Worm (Caenorhabditis elegans) whole organism, young adult: Measurements from ENCODE around the gene cec-3.

Experiments
- B0035.1 ChIP-seq: sonication (generic microtip); optimal IDR thresholded peaks from 2 replicates; lab custom pipeline; 2016; ENCODE audit warnings: missing genetic modification characterization, mild to moderate bottlenecking, missing compliant biosample characterization, missing genotype, missing genetic modification reagents
- F23B12.7 ChIP-seq: sonication (generic microtip); optimal IDR thresholded peaks from 2 replicates; lab custom pipeline; 2017; ENCODE audit warnings: missing genetic modification characterization, mild to moderate bottlenecking, missing compliant biosample characterization, antibody characterized with exemption, moderate library complexity; ENCODE audit not compliant: insufficient read depth
- F37B4.10 ChIP-seq: fragments of 200-800 bp; sonication (Bioruptor generic); IDR thresholded peaks from 2 replicates; pipeline ENCODE4 v1.3.6; 2022; ENCODE audit warnings: missing genetic modification characterization, missing compliant biosample characterization
- F55B11.4 ChIP-seq: sonication (generic microtip); optimal IDR thresholded peaks from 2 replicates; lab custom pipeline; 2016; ENCODE audit warnings: missing compliant biosample characterization, missing genetic modification characterization, borderline replicate concordance; ENCODE audit not compliant: insufficient read depth
- F57A8.1 ChIP-seq: fragments of 200-800 bp; sonication (Bioruptor generic); optimal IDR thresholded peaks from 2 replicates; lab custom pipeline; 2018; ENCODE audit warnings: mild to moderate bottlenecking, missing genetic modification characterization, moderate library complexity, missing compliant biosample characterization
- Y56A3A.18 ChIP-seq: fragments of 200-800 bp; sonication (Bioruptor generic); IDR thresholded peaks from 2 replicates; pipeline ENCODE4 v1.3.6; 2022; ENCODE audit warnings: missing genetic modification reagents, missing genetic modification characterization, missing compliant biosample characterization
- Y67H2A.10 ChIP-seq: fragments of 200-800 bp; sonication (Bioruptor generic); conservative IDR thresholded peaks from 2 replicates; pipeline ENCODE4 v1.3.6; 2022; ENCODE audit warnings: missing genetic modification reagents, missing genetic modification characterization, missing compliant biosample characterization
- Y79H2A.3 ChIP-seq: fragments of 200-800 bp; sonication (Bioruptor generic); conservative IDR thresholded peaks from 2 replicates; pipeline ENCODE4 v1.3.6; 2022; ENCODE audit warnings: missing genetic modification reagents, missing genetic modification characterization, missing compliant biosample characterization
- ama-1 ChIP-seq, 3 experiments: fragments of 150-350 bp in 1 of 3; sonication (generic microtip) in 2 of 3; optimal IDR thresholded peaks; 2 replicates each; lab custom pipeline; 2014 to 2018; ENCODE audit warnings: missing biosample characterization in 2 of 3, missing genetic modification characterization in 2 of 3, missing genetic modification reagents in 2 of 3
- athp-1 ChIP-seq: sonication (generic microtip); optimal IDR thresholded peaks from 2 replicates; lab custom pipeline; 2017; ENCODE audit warnings: mild to moderate bottlenecking, missing genetic modification characterization, missing compliant biosample characterization
- attf-3 ChIP-seq: fragments of 200-800 bp; sonication (Bioruptor generic); conservative IDR thresholded peaks from 2 replicates; pipeline ENCODE4 v1.3.6; 2022; ENCODE audit warnings: missing genetic modification reagents, missing genetic modification characterization, missing compliant biosample characterization
- attf-6 ChIP-seq: fragments of 200-800 bp; sonication (Bioruptor generic); IDR thresholded peaks from 2 replicates; pipeline ENCODE4 v1.3.6; 2022; ENCODE audit warnings: missing genetic modification reagents, missing genetic modification characterization, missing compliant biosample characterization
- ceh-27 ChIP-seq: fragments of 200-800 bp; sonication (Bioruptor generic); optimal IDR thresholded peaks from 2 replicates; lab custom pipeline; 2018; ENCODE audit warnings: mild to moderate bottlenecking, missing genetic modification characterization, moderate library complexity, missing compliant biosample characterization
- ceh-40 ChIP-seq: fragments of 200-800 bp; sonication (Bioruptor generic); IDR thresholded peaks from 2 replicates; pipeline ENCODE4 v1.3.6; 2022; ENCODE audit warnings: missing genetic modification characterization, missing compliant biosample characterization
- ceh-58 ChIP-seq: fragments of 200-800 bp; sonication (Bioruptor generic); IDR thresholded peaks from 2 replicates; pipeline ENCODE4 v1.3.6; 2022; ENCODE audit warnings: missing genetic modification characterization, missing compliant biosample characterization
- chd-7 ChIP-seq: sonication (generic microtip); optimal IDR thresholded peaks from 2 replicates; lab custom pipeline; 2016; ENCODE audit warnings: mild to moderate bottlenecking, missing genetic modification characterization, moderate library complexity, missing compliant biosample characterization
- dpff-1 ChIP-seq: sonication (generic microtip); optimal IDR thresholded peaks from 2 replicates; lab custom pipeline; 2017; ENCODE audit warnings: mild to moderate bottlenecking, missing genetic modification characterization, missing compliant biosample characterization
- efl-1 ChIP-seq: fragments of 150-350 bp; optimal IDR thresholded peaks from 2 replicates; lab custom pipeline; 2014; ENCODE audit warnings: missing biosample characterization, missing genetic modification reagents, missing genetic modification characterization
- ets-4 ChIP-seq: fragments of 200-800 bp; sonication (Bioruptor generic); optimal IDR thresholded peaks from 2 replicates; lab custom pipeline; 2018; ENCODE audit warnings: mild to moderate bottlenecking, missing genetic modification characterization, missing compliant biosample characterization
- gei-17 ChIP-seq: fragments of 200-800 bp; sonication (Bioruptor generic); optimal IDR thresholded peaks from 2 replicates; lab custom pipeline; 2018; ENCODE audit warnings: mild to moderate bottlenecking, missing genetic modification characterization, missing compliant biosample characterization
- hlh-12 ChIP-seq: sonication (generic microtip); optimal IDR thresholded peaks from 2 replicates; lab custom pipeline; 2016; ENCODE audit warnings: missing genetic modification characterization, missing compliant biosample characterization
- hmg-20 ChIP-seq: fragments of 200-800 bp; sonication (Bioruptor generic); IDR thresholded peaks from 2 replicates; pipeline ENCODE4 v1.3.6; 2022; ENCODE audit warnings: missing genetic modification reagents, missing genetic modification characterization, missing compliant biosample characterization
- hrde-1 ChIP-seq: sonication (generic microtip); optimal IDR thresholded peaks from 2 replicates; lab custom pipeline; 2016; ENCODE audit warnings: missing genetic modification characterization, mild to moderate bottlenecking, missing compliant biosample characterization, moderate library complexity, missing genotype, missing genetic modification reagents, borderline replicate concordance
- lin-40 ChIP-seq: sonication (generic microtip); optimal IDR thresholded peaks from 2 replicates; lab custom pipeline; 2016; ENCODE audit warnings: missing genetic modification characterization, mild to moderate bottlenecking, missing compliant biosample characterization, missing genotype, missing genetic modification reagents
- lsy-27 ChIP-seq: sonication (generic microtip); optimal IDR thresholded peaks from 2 replicates; lab custom pipeline; 2017; ENCODE audit warnings: missing genetic modification characterization, mild to moderate bottlenecking, missing compliant biosample characterization, antibody characterized with exemption, missing genotype, borderline replicate concordance; ENCODE audit not compliant: insufficient read depth
- mes-4 ChIP-seq: sonication (generic microtip); optimal IDR thresholded peaks from 2 replicates; lab custom pipeline; 2016; ENCODE audit warnings: missing genotype, missing genetic modification characterization, missing compliant biosample characterization
- nhr-179 ChIP-seq: sonication (generic microtip); optimal IDR thresholded peaks from 2 replicates; lab custom pipeline; 2016; ENCODE audit warnings: mild to moderate bottlenecking, missing genetic modification characterization, missing compliant biosample characterization
- nhr-27 ChIP-seq: fragments of 200-800 bp; sonication (Bioruptor generic); optimal IDR thresholded peaks from 2 replicates; lab custom pipeline; 2018; ENCODE audit warnings: mild to moderate bottlenecking, missing genetic modification characterization, moderate library complexity, missing compliant biosample characterization
- nhr-80 ChIP-seq: sonication (generic microtip); optimal IDR thresholded peaks from 2 replicates; lab custom pipeline; 2016; ENCODE audit warnings: missing genetic modification characterization, missing compliant biosample characterization
- pha-4 ChIP-seq: fragments of 150-350 bp; sonication (generic microtip); optimal IDR thresholded peaks from 2 replicates; lab custom pipeline; 2014; ENCODE audit warnings: missing biosample characterization, missing genetic modification reagents, missing genetic modification characterization
- repo-1 ChIP-seq: sonication (generic microtip); optimal IDR thresholded peaks from 2 replicates; lab custom pipeline; 2017; ENCODE audit warnings: mild to moderate bottlenecking, missing genetic modification characterization, missing compliant biosample characterization
- sdz-38 ChIP-seq: sonication (generic microtip); optimal IDR thresholded peaks from 2 replicates; lab custom pipeline; 2016; ENCODE audit warnings: missing genotype, missing genetic modification characterization, missing compliant biosample characterization
- sea-2 ChIP-seq: fragments of 200-800 bp; sonication (Bioruptor generic); IDR thresholded peaks from 2 replicates; pipeline ENCODE4 v1.3.6; 2022; ENCODE audit warnings: missing genetic modification characterization, missing compliant biosample characterization
- unc-130 ChIP-seq: sonication (generic microtip); optimal IDR thresholded peaks from 2 replicates; lab custom pipeline; 2016; ENCODE audit warnings: missing genetic modification reagents, missing genetic modification characterization, missing compliant biosample characterization
- zfh-2 ChIP-seq: fragments of 200-800 bp; sonication (Bioruptor generic); conservative IDR thresholded peaks from 2 replicates; pipeline ENCODE4 v1.3.6; 2022; ENCODE audit warnings: missing genetic modification reagents, missing genetic modification characterization, missing compliant biosample characterization
- ztf-22 ChIP-seq: fragments of 200-800 bp; sonication (Bioruptor generic); optimal IDR thresholded peaks from 2 replicates; lab custom pipeline; 2018; ENCODE audit warnings: mild to moderate bottlenecking, missing genetic modification characterization, moderate library complexity, missing compliant biosample characterization
- ztf-28 ChIP-seq: fragments of 200-800 bp; sonication (Bioruptor generic); IDR thresholded peaks from 2 replicates; pipeline ENCODE4 v1.3.6; 2022; ENCODE audit warnings: missing genetic modification reagents, missing genetic modification characterization, missing compliant biosample characterization

cec-3 gene

ce11 chrII:7813237-7813636 is 44.2 kb downstream of the cec-3 start:
- no peak for TF ChIP-seq dpff-1 (tag; lab: Kevin White, UChicago)
- no peak for TF ChIP-seq ceh-58 (GFP tag; lab: Robert Waterston, UW)
- no peak for TF ChIP-seq Y79H2A.3 (GFP tag; lab: Robert Waterston, UW)

- TF ChIP-seq Y56A3A.18 (GFP tag; lab: Robert Waterston, UW) (0 out of 2 replicates have a peak, but pooled peaks have one; percentile 19), ceh-27 (no peak)
Observed at ce11 chrII:7812332-7812731, 45.1 kb downstream of the cec-3 start.

- TF ChIP-seq nhr-27 (no peak), efl-1 (GFP tag; lab: Kevin White, UChicago) (no peak), zfh-2 (GFP tag; lab: Robert Waterston, UW) (peak; percentile 42; the same call in 1 of the 2 replicates), B0035.1 (tag; lab: Kevin White, UChicago) (no peak), repo-1 (tag; lab: Kevin White, UChicago) (no peak)
Observed at ce11 chrII:7810869-7811543, 46.4 kb downstream of the cec-3 start, which contains the start of gene cki-1. cki-1 (plus strand) TSS chrII:7811240.

ce11 chrII:7810162-7810868 is 47.1 kb downstream of the cec-3 start:
- TF ChIP-seq ceh-27 = no peak
- TF ChIP-seq sea-2 (GFP tag; lab: Robert Waterston, UW) = no peak
- no peak for TF ChIP-seq pha-4 (tag; lab: Kevin White, UChicago)
- no peak for TF ChIP-seq unc-130
- TF ChIP-seq gei-17 (GFP tag; lab: Kevin White, UChicago) = no peak
- TF ChIP-seq ztf-28 (GFP tag; lab: Robert Waterston, UW) = no peak
- TF ChIP-seq ama-1 (optimal IDR thresholded peaks at IDR 0.05; lab: Kevin White, UChicago) = no peak
- TF ChIP-seq ama-1 (GFP tag; optimal IDR thresholded peaks at IDR 0.05; lab: Kevin White, UChicago) = no peak
- no peak for TF ChIP-seq dpff-1 (tag; lab: Kevin White, UChicago)
- TF ChIP-seq athp-1 (tag; lab: Kevin White, UChicago) = no peak
- no peak for TF ChIP-seq hmg-20 (GFP tag; lab: Robert Waterston, UW)
- TF ChIP-seq F37B4.10 (GFP tag; lab: Robert Waterston, UW) = no peak
- TF ChIP-seq attf-6 (GFP tag; lab: Robert Waterston, UW) = no peak

ce11 chrII:7809358-7809914 is 48.0 kb downstream of the cec-3 start:
- TF ChIP-seq zfh-2 (GFP tag; lab: Robert Waterston, UW) (no peak), sdz-38 (no peak)

- TF ChIP-seq ceh-27 (no peak), nhr-179 (no peak), Y67H2A.10 (no peak), nhr-80 (peak; percentile 99), lin-40 (tag; lab: Kevin White, UChicago) (peak; percentile 12), mes-4 (tag; lab: Kevin White, UChicago) (no peak), F55B11.4 (no peak), attf-3 (GFP tag; lab: Robert Waterston, UW) (no peak), ztf-22 (peak; percentile 41), F57A8.1 (GFP tag; lab: Kevin White, UChicago) (no peak), chd-7 (tag; lab: Kevin White, UChicago) (no peak), F23B12.7 (tag; lab: Kevin White, UChicago) (no peak), hrde-1 (tag; lab: Kevin White, UChicago) (no peak), hlh-12 (tag; lab: Kevin White, UChicago) (no peak), ets-4 (GFP tag; lab: Kevin White, UChicago) (peak; percentile 69), lsy-27 (tag; lab: Kevin White, UChicago) (no peak), ceh-40 (GFP tag; lab: Robert Waterston, UW) (no peak)
Observed at ce11 chrII:7808950-7809349, 48.5 kb downstream of the cec-3 start.
